Worm (Caenorhabditis elegans): ENCODE data around the gene grl-8.
A peak's percentile ranks its signal among the peaks of the same experiment; 100 is the strongest.

grl-8 gene

DNA sequence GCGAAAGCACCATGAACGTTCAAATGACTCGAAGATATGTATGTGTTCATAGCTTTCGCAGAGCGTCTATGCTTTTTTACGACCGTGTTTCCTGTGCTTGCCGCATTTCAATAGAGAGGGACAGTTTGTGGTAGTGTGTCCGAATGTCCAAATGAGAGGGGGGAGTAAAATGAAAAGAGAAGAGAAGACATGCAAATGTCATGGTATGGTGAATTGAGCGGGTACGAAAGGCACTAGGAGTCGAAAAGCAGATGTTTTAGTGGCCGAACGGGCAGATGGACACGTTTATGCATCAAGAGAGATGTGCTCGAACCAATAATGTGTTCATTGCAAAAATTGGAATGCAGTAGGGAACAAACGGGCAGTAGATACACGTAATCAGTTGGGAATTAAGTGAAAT lies 47.4 kb downstream of the grl-8 start:
- TF ChIP-seq let-526 (GFP tag; IDR thresholded peaks at IDR 0.05): 0 out of 2 replicates have a peak, but pooled peaks have one; percentile 37
- no peak for TF ChIP-seq attf-6 (GFP tag; IDR thresholded peaks at IDR 0.05)

DNA sequence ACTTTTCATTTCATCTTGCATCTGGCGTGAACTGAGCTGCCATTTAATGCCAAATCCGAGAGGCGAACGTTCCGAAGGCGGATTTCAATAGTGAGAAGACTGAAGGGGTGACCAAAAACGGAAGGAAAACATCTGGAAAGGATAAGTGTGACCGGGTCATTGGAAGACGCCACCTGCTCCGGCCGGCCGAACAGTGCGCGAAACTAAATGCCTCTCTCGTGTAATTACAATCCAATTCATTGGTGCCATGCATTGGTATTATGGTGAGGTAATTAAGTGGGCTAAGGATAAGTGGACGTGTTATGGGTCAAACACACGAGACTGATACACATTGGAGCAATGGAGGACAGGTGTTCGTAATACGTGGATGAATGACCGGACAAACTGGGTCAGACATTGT lies 48.4 kb downstream of the grl-8 start:
- TF ChIP-seq F57C9.4 (tag; optimal IDR thresholded peaks at IDR 0.05) (no peak), dox-1 (GFP tag; IDR thresholded peaks at IDR 0.05) (no peak), dpl-1 (GFP tag; optimal IDR thresholded peaks at IDR 0.05) (no peak), xnd-1 (tag; optimal IDR thresholded peaks at IDR 0.05) (no peak), hlh-26 (GFP tag; conservative IDR thresholded peaks at IDR 0.05) (no peak), athp-1 (tag; optimal IDR thresholded peaks at IDR 0.05) (no peak), attf-3 (GFP tag; conservative IDR thresholded peaks at IDR 0.05) (no peak), snpc-1.3 (tag; optimal IDR thresholded peaks at IDR 0.05; ENCODE audit: insufficient read depth) (no peak), tlf-1 (GFP tag; optimal IDR thresholded peaks at IDR 0.05) (no peak), nhr-179 (tag; optimal IDR thresholded peaks at IDR 0.05) (no peak), unc-62 (GFP tag; optimal IDR thresholded peaks at IDR 0.05) (no peak), lsl-1 (GFP tag; optimal IDR thresholded peaks at IDR 0.05) (no peak), ztf-25 (GFP tag; IDR thresholded peaks at IDR 0.05) (no peak), hmg-20 (GFP tag; IDR thresholded peaks at IDR 0.05) (no peak), egl-18 (GFP tag; IDR thresholded peaks at IDR 0.05) (no peak), attf-6 (GFP tag; IDR thresholded peaks at IDR 0.05) (no peak), ceh-27 (GFP tag; optimal IDR thresholded peaks at IDR 0.05) (no peak), somi-1 (GFP tag; optimal IDR thresholded peaks at IDR 0.05) (no peak)

DNA sequence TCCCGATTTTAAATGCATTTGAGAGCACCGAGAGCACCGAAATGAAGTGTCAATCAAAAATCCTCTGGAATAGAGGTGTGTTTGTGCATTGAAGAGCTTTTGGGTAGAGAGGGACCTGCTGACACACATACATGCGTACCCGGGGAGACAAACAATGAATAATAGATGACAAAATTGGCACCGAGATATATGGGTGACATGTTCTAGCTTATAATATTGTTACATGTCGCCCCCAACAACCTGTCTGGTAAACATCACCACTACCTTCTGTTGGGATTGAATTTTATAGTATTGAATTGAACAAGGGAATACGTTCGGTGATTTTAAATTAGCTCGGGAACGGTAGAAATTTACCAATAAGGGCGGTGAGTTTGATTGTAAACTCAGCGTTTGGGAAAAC lies 49.2 kb downstream of the grl-8 start:
- TF ChIP-seq let-607 (tag; optimal IDR thresholded peaks at IDR 0.05) (no peak), D2030.7 (GFP tag; IDR thresholded peaks at IDR 0.05) (no peak), egl-18 (GFP tag; IDR thresholded peaks at IDR 0.05) (no peak), B0019.2 (GFP tag; conservative IDR thresholded peaks at IDR 0.05) (no peak), ekl-4 (GFP tag; IDR thresholded peaks at IDR 0.05) (no peak), lsy-27 (tag; optimal IDR thresholded peaks at IDR 0.05; ENCODE audit: borderline replicate concordance, insufficient read depth) (no peak), akir-1 (GFP tag; optimal IDR thresholded peaks at IDR 0.05) (no peak), nhr-27 (tag; optimal IDR thresholded peaks at IDR 0.05) (no peak), nfya-1 (tag; optimal IDR thresholded peaks at IDR 0.05; ENCODE audit: borderline replicate concordance, insufficient read depth) (no peak), B0035.1 (tag; optimal IDR thresholded peaks at IDR 0.05) (no peak), Y53G8AR.9 (GFP tag; conservative IDR thresholded peaks at IDR 0.05) (no peak), tbp1 (GFP tag; optimal IDR thresholded peaks at IDR 0.05) (no peak), lin-35 (GFP tag; optimal IDR thresholded peaks at IDR 0.05) (no peak), ama-1 (optimal IDR thresholded peaks at IDR 0.05) (no peak), ama-1 (GFP tag; optimal IDR thresholded peaks at IDR 0.05) (no peak), B0261.1 (tag; optimal IDR thresholded peaks at IDR 0.05) (no peak), F33H1.4 (GFP tag; IDR thresholded peaks at IDR 0.05) (no peak), ztf-6 (GFP tag; IDR thresholded peaks at IDR 0.05) (no peak)

All from whole organism, young adult.